Worm (Caenorhabditis elegans) whole organism, L2 larva: Measurements from ENCODE around the gene col-125.
A peak's percentile ranks its signal among the peaks of the same experiment; 100 is the strongest.
"Not testable (repeated sequence)": the region's sequence is repeated elsewhere in the genome, so short reads cannot be mapped to it uniquely, and the experiment has no call there.

Experiments
- C34F6.9 ChIP-seq: fragments of 150-350 bp; optimal IDR thresholded peaks from 2 replicates; lab custom pipeline; 2014; ENCODE audit warnings: missing biosample characterization, missing genetic modification characterization
- F13H6.1 ChIP-seq: sonication (generic microtip); optimal IDR thresholded peaks from 2 replicates; lab custom pipeline; 2016; ENCODE audit warnings: missing genetic modification characterization, missing compliant biosample characterization
- R02D3.7 ChIP-seq: fragments of 150-350 bp; optimal IDR thresholded peaks from 2 replicates; lab custom pipeline; 2014; ENCODE audit warnings: missing biosample characterization, missing genetic modification characterization
- ZK546.5 ChIP-seq: sonication (generic microtip); optimal IDR thresholded peaks from 2 replicates; lab custom pipeline; 2017; ENCODE audit warnings: missing biosample characterization, missing genetic modification characterization
- aly-2 ChIP-seq: fragments of 150-350 bp; optimal IDR thresholded peaks from 2 replicates; lab custom pipeline; 2014; ENCODE audit warnings: missing biosample characterization, missing genetic modification characterization
- blmp-1 ChIP-seq: sonication (generic microtip); optimal IDR thresholded peaks from 2 replicates; lab custom pipeline; 2017; ENCODE audit warnings: missing genetic modification characterization, mild to moderate bottlenecking, missing compliant biosample characterization, antibody characterized with exemption, moderate library complexity; ENCODE audit not compliant: insufficient read depth
- ceh-16 ChIP-seq: fragments of 150-350 bp; optimal IDR thresholded peaks from 2 replicates; lab custom pipeline; 2014; ENCODE audit warnings: missing biosample characterization, missing genetic modification characterization
- ceh-82 ChIP-seq: fragments of 150-350 bp; optimal IDR thresholded peaks from 2 replicates; lab custom pipeline; 2014; ENCODE audit warnings: missing biosample characterization, missing genetic modification characterization
- crh-2 ChIP-seq: sonication (generic microtip); optimal IDR thresholded peaks from 2 replicates; lab custom pipeline; 2017; ENCODE audit warnings: missing biosample characterization, missing genetic modification characterization
- egl-27 ChIP-seq: sonication (generic microtip); optimal IDR thresholded peaks from 3 replicates; lab custom pipeline; 2017; ENCODE audit warnings: missing biosample characterization, missing genetic modification reagents, missing genetic modification characterization
- elt-1 ChIP-seq: fragments of 150-350 bp; optimal IDR thresholded peaks from 2 replicates; lab custom pipeline; 2014; ENCODE audit warnings: missing biosample characterization, missing genetic modification characterization
- elt-3 ChIP-seq: sonication (generic microtip); optimal IDR thresholded peaks from 2 replicates; lab custom pipeline; 2017; ENCODE audit warnings: missing biosample characterization, missing genetic modification characterization
- fos-1 ChIP-seq: fragments of 150-350 bp; optimal IDR thresholded peaks from 2 replicates; lab custom pipeline; 2014; ENCODE audit warnings: missing biosample characterization, missing genetic modification characterization
- lin-13 ChIP-seq: fragments of 150-350 bp; optimal IDR thresholded peaks from 2 replicates; lab custom pipeline; 2014; ENCODE audit warnings: missing biosample characterization, missing genetic modification reagents, missing genetic modification characterization
- lin-39 ChIP-seq: fragments of 150-350 bp; optimal IDR thresholded peaks from 2 replicates; lab custom pipeline; 2014; ENCODE audit warnings: missing biosample characterization, missing genetic modification reagents, missing genetic modification characterization
- lsy-2 ChIP-seq, 2 experiments: fragments of 150-350 bp in 1 of 2; sonication (generic microtip) in 1 of 2; optimal IDR thresholded peaks; 2 replicates each; lab custom pipeline; 2014 to 2017; ENCODE audit warnings: missing biosample characterization in 2 of 2, missing genetic modification characterization in 2 of 2
- nhr-11 ChIP-seq: fragments of 150-350 bp; optimal IDR thresholded peaks from 2 replicates; lab custom pipeline; 2014; ENCODE audit warnings: missing biosample characterization, missing genetic modification characterization
- nhr-129 ChIP-seq: fragments of 150-350 bp; optimal IDR thresholded peaks from 2 replicates; lab custom pipeline; 2014; ENCODE audit warnings: missing biosample characterization, missing genetic modification characterization
- nhr-21 ChIP-seq: fragments of 150-350 bp; optimal IDR thresholded peaks from 2 replicates; lab custom pipeline; 2014; ENCODE audit warnings: missing biosample characterization, missing genetic modification characterization
- nhr-23 ChIP-seq: fragments of 150-350 bp; optimal IDR thresholded peaks from 2 replicates; lab custom pipeline; 2014; ENCODE audit warnings: missing biosample characterization, missing genetic modification reagents, missing genetic modification characterization
- nhr-237 ChIP-seq: fragments of 150-350 bp; optimal IDR thresholded peaks from 2 replicates; lab custom pipeline; 2014; ENCODE audit warnings: missing biosample characterization, missing genetic modification characterization
- nhr-25 ChIP-seq: fragments of 150-350 bp; sonication (generic microtip); optimal IDR thresholded peaks from 3 replicates; lab custom pipeline; 2014; ENCODE audit warnings: missing biosample characterization, missing genetic modification characterization
- nhr-77 ChIP-seq: fragments of 150-350 bp; optimal IDR thresholded peaks from 2 replicates; lab custom pipeline; 2014; ENCODE audit warnings: missing biosample characterization, missing genetic modification characterization
- sem-4 ChIP-seq: fragments of 150-350 bp; optimal IDR thresholded peaks from 2 replicates; lab custom pipeline; 2014; ENCODE audit warnings: missing biosample characterization, missing genetic modification reagents, missing genetic modification characterization
- skn-1 ChIP-seq: sonication (generic microtip); optimal IDR thresholded peaks from 2 replicates; lab custom pipeline; 2017; ENCODE audit warnings: missing biosample characterization, missing genetic modification characterization
- sma-3 ChIP-seq: sonication (generic microtip); optimal IDR thresholded peaks from 2 replicates; lab custom pipeline; 2016; ENCODE audit warnings: missing genetic modification reagents, missing genetic modification characterization, missing compliant biosample characterization
- sma-9 ChIP-seq, 2 experiments: fragments of 150-350 bp in 1 of 2; sonication (generic microtip) in 1 of 2; optimal IDR thresholded peaks; 2 replicates each; lab custom pipeline; 2014 to 2016; ENCODE audit warnings: missing genetic modification characterization in 2 of 2, mild to moderate bottlenecking in 1 of 2, missing biosample characterization in 1 of 2, missing compliant biosample characterization in 1 of 2, missing genetic modification reagents in 1 of 2, moderate library complexity in 1 of 2
- unc-62 ChIP-seq: fragments of 150-350 bp; optimal IDR thresholded peaks from 2 replicates; lab custom pipeline; 2014; ENCODE audit warnings: missing biosample characterization, missing genetic modification reagents, missing genetic modification characterization
- ztf-1 ChIP-seq: fragments of 200-800 bp; sonication (Bioruptor generic); conservative IDR thresholded peaks from 2 replicates; pipeline ENCODE4 v1.3.6; 2022; ENCODE audit warnings: missing genetic modification characterization, missing compliant biosample characterization
- ztf-4 ChIP-seq: fragments of 150-350 bp; optimal IDR thresholded peaks from 2 replicates; lab custom pipeline; 2014; ENCODE audit warnings: missing biosample characterization, missing genetic modification characterization

col-125 gene

DNA sequence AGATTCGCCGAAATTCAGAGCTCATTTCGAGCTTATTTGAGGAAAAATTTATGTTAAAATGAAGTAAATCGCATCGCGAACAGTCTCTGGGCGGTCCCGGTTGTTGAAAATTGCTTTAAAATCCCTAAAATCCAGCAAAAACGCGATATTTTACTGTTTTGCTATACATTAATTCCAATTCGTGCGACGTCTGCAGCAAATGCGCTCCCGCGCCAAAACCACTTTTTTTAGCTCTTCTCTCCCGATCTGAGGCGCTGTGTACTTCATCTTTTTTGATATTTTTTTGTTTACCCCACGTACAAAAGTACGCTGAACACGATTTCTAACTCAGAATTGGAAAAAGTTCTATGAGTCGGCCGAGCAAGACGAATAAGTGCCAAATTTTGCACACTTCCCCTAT lies 26.3 kb upstream of the col-125 start, which contains the start of gene R07H5.16:
Gene R07H5.16, plus strand, starts transcription at position 348 of the 400 bp plus-strand sequence.
- not testable (repeated sequence) for TF ChIP-seq nhr-23 (tag; lab: Kevin White, UChicago); ztf-1; C34F6.9

DNA sequence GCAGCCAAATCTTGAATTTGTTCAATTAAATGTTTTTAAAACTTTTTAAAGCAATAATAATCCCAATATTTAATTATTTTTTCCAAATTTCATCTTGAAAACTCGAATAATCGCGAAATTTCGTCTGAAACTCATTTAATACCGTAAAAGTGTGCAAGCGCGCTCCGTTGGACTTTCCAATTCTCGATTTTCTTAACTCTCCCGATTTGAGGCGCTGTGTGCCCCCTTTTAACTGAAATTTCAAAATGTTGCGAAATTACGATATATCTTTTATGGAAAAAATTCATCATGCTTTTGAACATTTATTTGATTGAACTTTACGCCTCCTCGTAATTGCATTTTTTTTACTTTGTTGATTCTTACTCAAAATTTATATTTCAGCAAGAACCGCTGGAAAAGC lies 22.9 kb upstream of the col-125 start, which contains the start of gene R07H5.11:
Gene R07H5.11, plus strand, starts transcription at position 380 of the 400 bp plus-strand sequence.
- TF ChIP-seq fos-1 (tag; lab: Kevin White, UChicago); ceh-16; nhr-11 (tag; lab: Kevin White, UChicago): not testable (repeated sequence)

DNA sequence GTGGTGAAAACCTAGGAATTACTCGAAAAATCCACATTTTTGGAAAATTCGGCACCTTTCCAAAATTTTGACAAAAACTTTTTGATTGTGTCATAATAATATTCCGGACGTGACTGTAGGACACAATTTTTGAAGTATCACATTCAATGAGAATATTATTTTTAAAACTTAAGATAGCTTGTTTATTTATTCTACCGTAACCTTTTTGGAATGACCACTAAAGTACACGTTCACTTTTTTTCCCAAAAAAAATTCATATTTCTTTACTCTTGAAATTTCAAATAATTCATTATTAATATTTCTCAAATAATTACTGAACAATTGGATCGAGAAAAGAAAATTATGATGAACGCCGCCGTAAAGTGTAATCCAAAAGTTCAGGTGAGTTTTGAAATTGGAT lies 18.1 kb upstream of the col-125 start, which contains the start of gene R07H5.9:
Gene R07H5.9, plus strand, starts transcription at position 301 of the 400 bp plus-strand sequence.
- TF ChIP-seq elt-1 (no peak), crh-2 (tag; lab: Kevin White, UChicago) (no peak), nhr-25 (no peak), ZK546.5 (tag; lab: Kevin White, UChicago) (no peak), nhr-23 (tag; lab: Kevin White, UChicago) (no peak), nhr-21 (tag; lab: Kevin White, UChicago) (no peak), ceh-16 (no peak), unc-62 (no peak)

DNA sequence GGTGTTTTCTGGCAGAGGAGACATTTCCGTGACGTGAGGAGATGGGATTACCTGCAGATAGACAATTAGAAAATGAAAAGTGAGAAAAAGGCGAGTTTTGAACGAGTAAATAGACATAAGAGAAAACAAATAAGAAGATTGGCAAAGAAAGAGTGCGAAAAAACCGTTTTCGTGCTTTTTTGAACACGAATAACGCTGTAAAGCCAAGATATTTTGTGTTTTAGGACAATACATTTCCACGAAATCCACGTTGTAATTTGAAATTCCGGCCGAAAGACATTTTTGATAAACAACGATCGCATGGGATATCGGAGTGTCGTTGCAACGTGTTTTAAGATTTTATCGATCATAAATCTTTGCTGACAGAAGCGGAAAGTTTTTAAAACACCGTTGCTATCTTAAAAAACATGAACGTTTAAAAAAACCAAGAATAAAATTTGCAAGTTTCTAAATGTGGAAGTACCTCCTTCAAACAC lies 14.5 kb upstream of the col-125 start, which contains the start of gene adk-1:
Gene adk-1, minus strand, starts transcription at position 51 of the 476 bp plus-strand sequence.
- TF ChIP-seq elt-3 (tag; lab: Kevin White, UChicago) (no peak), lin-39 (tag; lab: Kevin White, UChicago) (no peak), nhr-11 (tag; lab: Kevin White, UChicago) (no peak), ztf-4 (no peak), lsy-2 (tag; optimal IDR thresholded peaks at IDR 0.05; lab: Kevin White, UChicago) (no peak), nhr-129 (no peak), nhr-21 (tag; lab: Kevin White, UChicago) (no peak), egl-27 (tag; lab: Kevin White, UChicago) (no peak), C34F6.9 (no peak)

DNA sequence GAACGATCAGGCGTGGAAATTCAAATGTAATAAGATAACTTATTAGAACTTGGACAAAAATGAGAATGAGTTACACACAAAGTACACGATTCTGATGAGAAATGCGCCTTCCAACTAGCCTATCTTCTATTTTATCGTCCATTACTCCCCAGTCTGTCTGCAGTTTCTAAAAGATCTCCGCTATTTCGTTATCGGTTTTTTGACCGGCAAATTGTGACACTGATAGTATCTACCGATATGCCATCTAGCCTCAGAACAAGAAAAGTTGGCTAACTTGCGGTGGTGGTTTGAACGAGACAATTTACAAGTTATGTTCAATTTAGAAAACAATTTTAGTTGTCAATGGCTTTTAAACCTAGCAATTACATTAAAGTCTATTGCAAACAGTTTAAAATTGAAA lies 13.8 kb upstream of the col-125 start:
- peak; percentile 95 for TF ChIP-seq ceh-16
- no peak for TF ChIP-seq lin-39 (tag; lab: Kevin White, UChicago)
- no peak for TF ChIP-seq sem-4 (tag; lab: Kevin White, UChicago)
- peak; percentile 96 for TF ChIP-seq fos-1 (tag; lab: Kevin White, UChicago)
- peak; percentile 89 for TF ChIP-seq elt-1
- TF ChIP-seq nhr-23 (tag; lab: Kevin White, UChicago): no peak
- peak; percentile 57 for TF ChIP-seq crh-2 (tag; lab: Kevin White, UChicago)
- TF ChIP-seq, all 48 proteins: peak for 4

DNA sequence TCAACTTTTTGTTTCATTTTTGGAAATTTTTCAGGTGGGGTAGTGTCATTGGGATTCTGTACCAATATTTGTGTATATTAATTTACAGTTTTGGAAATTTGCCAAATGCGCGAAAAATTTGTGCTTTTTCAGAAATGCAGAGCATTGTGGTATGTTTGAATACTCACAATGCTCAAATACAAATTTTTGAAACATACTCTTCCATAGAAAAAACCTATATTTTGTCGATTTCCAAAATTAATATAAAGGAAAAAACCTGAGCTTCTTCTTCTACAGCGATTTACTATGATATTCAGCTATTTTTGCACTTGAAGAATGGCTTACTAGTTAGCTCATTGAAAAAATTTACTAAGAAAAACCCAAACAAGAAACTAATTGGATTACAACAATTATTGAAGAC lies 12.3 kb upstream of the col-125 start:
- TF ChIP-seq ceh-16 (no peak), skn-1 (tag; lab: Kevin White, UChicago) (no peak), nhr-237 (tag; lab: Kevin White, UChicago) (no peak), aly-2 (tag; lab: Kevin White, UChicago) (no peak), R02D3.7 (tag; lab: Kevin White, UChicago) (no peak), elt-3 (tag; lab: Kevin White, UChicago) (no peak), fos-1 (tag; lab: Kevin White, UChicago) (no peak), nhr-77 (tag; lab: Kevin White, UChicago) (no peak)

DNA sequence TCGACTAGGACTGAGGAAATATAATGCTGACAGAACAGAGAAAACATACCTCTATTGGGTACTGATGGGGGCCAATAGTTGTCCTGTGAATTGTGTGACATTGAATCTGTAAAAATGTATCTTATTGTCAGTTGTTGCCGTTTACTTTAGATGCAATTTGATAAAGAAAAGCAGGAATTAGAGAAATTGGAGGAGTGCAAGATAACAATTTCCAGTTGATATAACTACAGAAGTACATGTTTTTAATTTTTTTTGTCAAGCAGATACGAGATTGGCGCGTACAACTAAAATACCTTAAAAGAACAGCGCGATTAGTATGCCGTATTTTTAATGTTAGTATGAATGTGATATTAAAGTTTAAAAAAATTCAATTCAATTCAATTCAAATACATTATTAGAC lies 7.3 kb upstream of the col-125 start, which contains the start of gene zip-6:
Gene zip-6, minus strand, starts transcription at position 101 of the 400 bp plus-strand sequence.
- TF ChIP-seq lin-13 (GFP tag; lab: Kevin White, UChicago) (no peak), blmp-1 (tag; lab: Kevin White, UChicago) (no peak), sma-9 (GFP tag; optimal IDR thresholded peaks at IDR 0.05; lab: Kevin White, UChicago) (no peak), sma-9 (tag; optimal IDR thresholded peaks at IDR 0.05; lab: Kevin White, UChicago) (no peak), elt-1 (no peak), ceh-82 (tag; lab: Kevin White, UChicago) (no peak), skn-1 (tag; lab: Kevin White, UChicago) (no peak), sma-3 (GFP tag; lab: Kevin White, UChicago) (no peak), F13H6.1 (no peak)
